Worm (Caenorhabditis elegans) whole organism, early embryonic: Measurements from ENCODE around the gene F18E9.3.
"Not testable (repeated sequence)": the region's sequence is repeated elsewhere in the genome, so short reads cannot be mapped to it uniquely, and the experiment has no call there.

Experiments
- ama-1 ChIP-seq: fragments of 150-350 bp; optimal IDR thresholded peaks from 2 replicates; lab custom pipeline; 2014
- ceh-13 ChIP-seq: fragments of 200-800 bp; sonication (Bioruptor generic); optimal IDR thresholded peaks from 2 replicates; lab custom pipeline; 2018; ENCODE audit warnings: mild to moderate bottlenecking, missing genetic modification characterization, missing compliant biosample characterization
- ets-7 ChIP-seq: sonication (generic microtip); optimal IDR thresholded peaks from 2 replicates; lab custom pipeline; 2016; ENCODE audit warnings: missing genotype, missing genetic modification characterization, missing compliant biosample characterization
- hnd-1 ChIP-seq: sonication (generic microtip); optimal IDR thresholded peaks from 2 replicates; lab custom pipeline; 2016; ENCODE audit warnings: missing genetic modification characterization, missing compliant biosample characterization

DNA sequence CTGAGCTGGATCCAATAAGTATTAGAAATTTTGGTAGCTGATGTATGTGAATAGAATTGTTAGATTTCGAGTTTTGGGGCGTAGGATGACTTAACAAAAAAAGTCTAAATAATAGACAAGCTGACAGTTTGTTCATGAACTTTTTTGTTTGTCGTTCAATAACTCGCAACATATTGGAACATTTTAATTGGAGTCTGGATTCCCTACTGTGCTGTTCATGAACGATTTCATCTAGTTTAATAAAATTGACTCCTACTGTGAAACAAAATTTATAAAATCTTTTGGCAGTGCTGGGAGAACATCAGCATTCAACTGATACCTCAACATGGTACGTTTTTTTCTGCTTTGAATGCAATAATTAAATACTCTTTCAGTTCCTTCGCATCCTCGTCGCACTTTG lies 44.4 kb upstream of the F18E9.3 start, which contains the start of gene nspc-7:
- not testable (repeated sequence) for TF ChIP-seq ama-1 (lab: Kevin White, UChicago); ets-7 (tag; lab: Kevin White, UChicago); hnd-1 (tag; lab: Kevin White, UChicago); ceh-13 (GFP tag; lab: Kevin White, UChicago)
